Fruit fly (Drosophila melanogaster): ENCODE results near the gene Acbp4.

- TF ChIP-seq CG6854 (GFP tag; optimal IDR thresholded peaks at IDR 0.05) = no peak
- TF ChIP-seq Ets96B (tag; optimal IDR thresholded peaks at IDR 0.05) = no peak
- TF ChIP-seq CG31627 (GFP tag; optimal IDR thresholded peaks at IDR 0.05) = no peak
- no peak for TF ChIP-seq Met (GFP tag; optimal IDR thresholded peaks at IDR 0.05)
- TF ChIP-seq CG4318 (GFP tag; optimal IDR thresholded peaks at IDR 0.05) = no peak
- TF ChIP-seq CG8119 (GFP tag; IDR thresholded peaks at IDR 0.05) = no peak
- no peak for TF ChIP-seq topi (GFP tag; optimal IDR thresholded peaks at IDR 0.05)
Measured at dm6 chr3L:7086093-7086492, 42.0 kb downstream of the Acbp4 start.
